Worm (Caenorhabditis elegans) whole organism, L3 larva: ENCODE results near the gene F20B6.4.

Experiments used
- R02D3.7 ChIP-seq: fragments of 150-350 bp; optimal IDR thresholded peaks from 2 replicates; lab custom pipeline; 2014; ENCODE audit warnings: missing biosample characterization, missing genetic modification characterization
- aly-2 ChIP-seq: fragments of 150-350 bp; optimal IDR thresholded peaks from 2 replicates; lab custom pipeline; 2014; ENCODE audit warnings: missing biosample characterization, missing genetic modification characterization
- ceh-82 ChIP-seq: fragments of 150-350 bp; optimal IDR thresholded peaks from 2 replicates; lab custom pipeline; 2014; ENCODE audit warnings: missing biosample characterization, missing genetic modification characterization
- fos-1 ChIP-seq: fragments of 150-350 bp; optimal IDR thresholded peaks from 2 replicates; lab custom pipeline; 2014; ENCODE audit warnings: missing biosample characterization, missing genetic modification characterization
- nhr-76 ChIP-seq: fragments of 150-350 bp; sonication (generic microtip); optimal IDR thresholded peaks from 5 replicates; lab custom pipeline; 2014; ENCODE audit warnings: missing biosample characterization, missing genetic modification characterization
- pqm-1 ChIP-seq: fragments of 150-350 bp; optimal IDR thresholded peaks from 2 replicates; lab custom pipeline; 2017; ENCODE audit warnings: missing biosample characterization, missing genetic modification characterization, inconsistent platforms
- tbx-2 ChIP-seq: sonication (generic microtip); optimal IDR thresholded peaks from 2 replicates; lab custom pipeline; 2016; ENCODE audit warnings: mild to moderate bottlenecking, missing genetic modification characterization, missing compliant biosample characterization

DNA sequence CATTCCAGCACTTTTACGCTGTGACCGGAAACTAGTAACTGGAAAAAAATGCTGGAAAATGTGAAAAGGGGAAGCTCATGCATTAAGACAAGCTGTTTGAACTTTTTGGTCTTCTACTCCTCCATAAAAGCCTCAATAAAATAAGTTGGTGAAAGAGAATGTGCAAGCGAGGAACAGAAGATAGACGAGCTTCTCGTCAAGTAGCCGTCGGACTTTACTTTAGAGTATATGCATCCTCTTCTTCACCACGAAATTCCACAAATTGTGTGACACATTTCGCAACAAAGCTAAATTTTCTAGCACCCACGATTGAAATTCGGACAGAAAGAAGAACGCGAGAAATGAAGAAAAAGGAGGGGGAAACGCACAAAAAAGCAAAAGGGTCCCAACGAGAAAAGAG, 36.4 kb downstream of the F20B6.4 start:
- TF ChIP-seq ceh-82 (tag; lab: Kevin White, UChicago), result no peak
- TF ChIP-seq tbx-2, result no peak
- no peak for TF ChIP-seq fos-1
- TF ChIP-seq pqm-1, result no peak
- TF ChIP-seq R02D3.7 (tag; lab: Kevin White, UChicago), result no peak
- no peak for TF ChIP-seq aly-2 (tag; lab: Kevin White, UChicago)
- no peak for TF ChIP-seq nhr-76
